Worm (Caenorhabditis elegans) whole organism, young adult: ENCODE measurements around the gene algn-9.

Experiments used
- B0261.1 ChIP-seq: sonication (generic microtip); optimal IDR thresholded peaks from 2 replicates; lab custom pipeline; 2016; ENCODE audit warnings: mild to moderate bottlenecking, missing genetic modification characterization, moderate library complexity, missing compliant biosample characterization
- B0336.3 ChIP-seq: fragments of 200-800 bp; sonication (Bioruptor generic); IDR thresholded peaks from 2 replicates; pipeline ENCODE4 v1.3.6; 2022; ENCODE audit warnings: missing genetic modification characterization, missing compliant biosample characterization
- C06A6.2 ChIP-seq: fragments of 200-800 bp; sonication (Bioruptor generic); conservative IDR thresholded peaks from 2 replicates; pipeline ENCODE4 v1.3.6; 2022; ENCODE audit warnings: missing genetic modification characterization, missing compliant biosample characterization
- C17E4.6 ChIP-seq: fragments of 200-800 bp; sonication (Bioruptor generic); IDR thresholded peaks from 2 replicates; pipeline ENCODE4 v1.3.6; 2022; ENCODE audit warnings: missing genetic modification reagents, missing genetic modification characterization, missing compliant biosample characterization
- F33H1.4 ChIP-seq: fragments of 200-800 bp; sonication (Bioruptor generic); IDR thresholded peaks from 2 replicates; pipeline ENCODE4 v1.3.6; 2022; ENCODE audit warnings: missing genetic modification reagents, missing genetic modification characterization, missing compliant biosample characterization
- F37B4.10 ChIP-seq: fragments of 200-800 bp; sonication (Bioruptor generic); IDR thresholded peaks from 2 replicates; pipeline ENCODE4 v1.3.6; 2022; ENCODE audit warnings: missing genetic modification characterization, missing compliant biosample characterization
- F39B2.1 ChIP-seq: fragments of 200-800 bp; sonication (Bioruptor generic); IDR thresholded peaks from 2 replicates; pipeline ENCODE4 v1.3.6; 2022; ENCODE audit warnings: missing genetic modification reagents, missing genetic modification characterization, missing compliant biosample characterization
- F49E8.2 ChIP-seq: sonication (generic microtip); optimal IDR thresholded peaks from 3 replicates; lab custom pipeline; 2017; ENCODE audit warnings: missing genetic modification characterization, mild to moderate bottlenecking, missing compliant biosample characterization, antibody characterized with exemption, moderate library complexity; ENCODE audit not compliant: insufficient read depth
- F52B5.7 ChIP-seq: sonication (generic microtip); optimal IDR thresholded peaks from 2 replicates; lab custom pipeline; 2016; ENCODE audit warnings: mild to moderate bottlenecking, missing genetic modification characterization, missing compliant biosample characterization
- F57C9.4 ChIP-seq: sonication (generic microtip); optimal IDR thresholded peaks from 2 replicates; lab custom pipeline; 2017; ENCODE audit warnings: mild to moderate bottlenecking, missing genetic modification characterization, missing compliant biosample characterization
- K12H6.12 ChIP-seq: fragments of 200-800 bp; sonication (Bioruptor generic); optimal IDR thresholded peaks from 2 replicates; lab custom pipeline; 2018; ENCODE audit warnings: mild to moderate bottlenecking, missing genetic modification characterization, missing compliant biosample characterization
- T07F8.4 ChIP-seq: sonication (generic microtip); optimal IDR thresholded peaks from 2 replicates; lab custom pipeline; 2016; ENCODE audit warnings: mild to moderate bottlenecking, missing genetic modification characterization, moderate library complexity, missing compliant biosample characterization
- T26A5.8 ChIP-seq: sonication (generic microtip); optimal IDR thresholded peaks from 2 replicates; lab custom pipeline; 2016; ENCODE audit warnings: missing genetic modification characterization, missing compliant biosample characterization
- Y53G8AR.9 ChIP-seq: fragments of 200-800 bp; sonication (Bioruptor generic); conservative IDR thresholded peaks from 2 replicates; pipeline ENCODE4 v1.3.6; 2022; ENCODE audit warnings: missing genetic modification reagents, missing genetic modification characterization, missing compliant biosample characterization
- Y95B8A.8 ChIP-seq: fragments of 200-800 bp; sonication (Bioruptor generic); IDR thresholded peaks from 2 replicates; pipeline ENCODE4 v1.3.6; 2022; ENCODE audit warnings: missing genetic modification reagents, missing genetic modification characterization, missing compliant biosample characterization
- ama-1 ChIP-seq, 3 experiments: fragments of 150-350 bp in 1 of 3; sonication (generic microtip) in 2 of 3; optimal IDR thresholded peaks; 2 replicates each; lab custom pipeline; 2014 to 2018; ENCODE audit warnings: missing biosample characterization in 2 of 3, missing genetic modification characterization in 2 of 3, missing genetic modification reagents in 2 of 3
- athp-1 ChIP-seq: sonication (generic microtip); optimal IDR thresholded peaks from 2 replicates; lab custom pipeline; 2017; ENCODE audit warnings: mild to moderate bottlenecking, missing genetic modification characterization, missing compliant biosample characterization
- attf-5 ChIP-seq: fragments of 200-800 bp; sonication (Bioruptor generic); optimal IDR thresholded peaks from 2 replicates; lab custom pipeline; 2018; ENCODE audit warnings: mild to moderate bottlenecking, missing genetic modification characterization, missing compliant biosample characterization
- cebp-2 ChIP-seq: fragments of 200-800 bp; sonication (Bioruptor generic); IDR thresholded peaks from 2 replicates; pipeline ENCODE4 v1.3.6; 2022; ENCODE audit warnings: missing genetic modification characterization, missing compliant biosample characterization
- ceh-100 ChIP-seq: fragments of 200-800 bp; sonication (Bioruptor generic); IDR thresholded peaks from 2 replicates; pipeline ENCODE4 v1.3.6; 2022; ENCODE audit warnings: missing genetic modification reagents, missing genetic modification characterization, missing compliant biosample characterization
- ceh-27 ChIP-seq: fragments of 200-800 bp; sonication (Bioruptor generic); optimal IDR thresholded peaks from 2 replicates; lab custom pipeline; 2018; ENCODE audit warnings: mild to moderate bottlenecking, missing genetic modification characterization, moderate library complexity, missing compliant biosample characterization
- chd-7 ChIP-seq: sonication (generic microtip); optimal IDR thresholded peaks from 2 replicates; lab custom pipeline; 2016; ENCODE audit warnings: mild to moderate bottlenecking, missing genetic modification characterization, moderate library complexity, missing compliant biosample characterization
- die-1 ChIP-seq: sonication (generic microtip); optimal IDR thresholded peaks from 2 replicates; lab custom pipeline; 2016; ENCODE audit warnings: missing genotype, mild to moderate bottlenecking, missing genetic modification characterization, missing compliant biosample characterization
- dpff-1 ChIP-seq: sonication (generic microtip); optimal IDR thresholded peaks from 2 replicates; lab custom pipeline; 2017; ENCODE audit warnings: mild to moderate bottlenecking, missing genetic modification characterization, missing compliant biosample characterization
- egl-44 ChIP-seq: fragments of 200-800 bp; sonication (Bioruptor generic); IDR thresholded peaks from 2 replicates; pipeline ENCODE4 v1.3.6; 2022; ENCODE audit warnings: missing genetic modification reagents, missing genetic modification characterization, missing compliant biosample characterization
- egrh-3 ChIP-seq: fragments of 200-800 bp; sonication (Bioruptor generic); IDR thresholded peaks from 2 replicates; pipeline ENCODE4 v1.3.6; 2022; ENCODE audit warnings: missing genetic modification reagents, missing genetic modification characterization, missing compliant biosample characterization
- fkh-3 ChIP-seq: sonication (generic microtip); optimal IDR thresholded peaks from 2 replicates; lab custom pipeline; 2016; ENCODE audit warnings: mild to moderate bottlenecking, missing genetic modification characterization, missing compliant biosample characterization
- gei-17 ChIP-seq: fragments of 200-800 bp; sonication (Bioruptor generic); optimal IDR thresholded peaks from 2 replicates; lab custom pipeline; 2018; ENCODE audit warnings: mild to moderate bottlenecking, missing genetic modification characterization, missing compliant biosample characterization
- hmg-1.2 ChIP-seq: fragments of 200-800 bp; sonication (Bioruptor generic); IDR thresholded peaks from 2 replicates; pipeline ENCODE4 v1.3.6; 2022; ENCODE audit warnings: missing genetic modification reagents, missing genetic modification characterization, missing compliant biosample characterization
- let-526 ChIP-seq: fragments of 200-800 bp; sonication (Bioruptor generic); IDR thresholded peaks from 2 replicates; pipeline ENCODE4 v1.3.6; 2022; ENCODE audit warnings: missing genetic modification reagents, missing genetic modification characterization, missing compliant biosample characterization
- madf-10 ChIP-seq: sonication (generic microtip); optimal IDR thresholded peaks from 2 replicates; lab custom pipeline; 2016; ENCODE audit warnings: mild to moderate bottlenecking, missing genetic modification characterization, missing compliant biosample characterization
- madf-8 ChIP-seq: fragments of 200-800 bp; sonication (Bioruptor generic); conservative IDR thresholded peaks from 2 replicates; pipeline ENCODE4 v1.3.6; 2022; ENCODE audit warnings: missing genetic modification reagents, missing genetic modification characterization, missing compliant biosample characterization
- mxl-1 ChIP-seq: sonication (generic microtip); optimal IDR thresholded peaks from 2 replicates; lab custom pipeline; 2016; ENCODE audit warnings: missing genetic modification characterization, missing compliant biosample characterization
- nfyb-1 ChIP-seq: fragments of 200-800 bp; sonication (Bioruptor generic); IDR thresholded peaks from 2 replicates; pipeline ENCODE4 v1.3.6; 2022; ENCODE audit warnings: missing genetic modification reagents, missing genetic modification characterization, missing compliant biosample characterization
- nhr-120 ChIP-seq: fragments of 200-800 bp; sonication (Bioruptor generic); IDR thresholded peaks from 2 replicates; pipeline ENCODE4 v1.3.6; 2022; ENCODE audit warnings: missing genetic modification characterization, missing compliant biosample characterization
- nhr-179 ChIP-seq: sonication (generic microtip); optimal IDR thresholded peaks from 2 replicates; lab custom pipeline; 2016; ENCODE audit warnings: mild to moderate bottlenecking, missing genetic modification characterization, missing compliant biosample characterization
- pha-4 ChIP-seq: fragments of 150-350 bp; sonication (generic microtip); optimal IDR thresholded peaks from 2 replicates; lab custom pipeline; 2014; ENCODE audit warnings: missing biosample characterization, missing genetic modification reagents, missing genetic modification characterization
- rec-8 ChIP-seq, 2 experiments: sonication (generic microtip); optimal IDR thresholded peaks; 2 replicates each; lab custom pipeline; 2016; ENCODE audit warnings: mild to moderate bottlenecking in 2 of 2, missing genetic modification characterization in 2 of 2, missing genetic modification reagents in 2 of 2, missing genotype in 2 of 2, missing biosample characterization in 1 of 2, missing compliant biosample characterization in 1 of 2, moderate library complexity in 1 of 2
- somi-1 ChIP-seq: fragments of 200-800 bp; sonication (Bioruptor generic); optimal IDR thresholded peaks from 2 replicates; lab custom pipeline; 2018; ENCODE audit warnings: mild to moderate bottlenecking, missing genetic modification characterization, missing compliant biosample characterization
- tbx-9 ChIP-seq: sonication (generic microtip); optimal IDR thresholded peaks from 2 replicates; lab custom pipeline; 2016; ENCODE audit warnings: borderline replicate concordance, missing genetic modification characterization, inconsistent platforms, missing compliant biosample characterization
- xnd-1 ChIP-seq: sonication (generic microtip); optimal IDR thresholded peaks from 2 replicates; lab custom pipeline; 2016; ENCODE audit warnings: missing genotype, missing genetic modification reagents, missing genetic modification characterization, missing compliant biosample characterization
- zfh-2 ChIP-seq: fragments of 200-800 bp; sonication (Bioruptor generic); conservative IDR thresholded peaks from 2 replicates; pipeline ENCODE4 v1.3.6; 2022; ENCODE audit warnings: missing genetic modification reagents, missing genetic modification characterization, missing compliant biosample characterization
- zim-3 ChIP-seq: sonication (generic microtip); optimal IDR thresholded peaks from 2 replicates; lab custom pipeline; 2017; ENCODE audit warnings: mild to moderate bottlenecking, missing genetic modification characterization, moderate library complexity, missing compliant biosample characterization
- ztf-26 ChIP-seq: sonication (generic microtip); optimal IDR thresholded peaks from 2 replicates; lab custom pipeline; 2017; ENCODE audit warnings: missing genetic modification characterization, missing compliant biosample characterization
- ztf-28 ChIP-seq: fragments of 200-800 bp; sonication (Bioruptor generic); IDR thresholded peaks from 2 replicates; pipeline ENCODE4 v1.3.6; 2022; ENCODE audit warnings: missing genetic modification reagents, missing genetic modification characterization, missing compliant biosample characterization
- ztf-3 ChIP-seq: fragments of 200-800 bp; sonication (Bioruptor generic); optimal IDR thresholded peaks from 2 replicates; lab custom pipeline; 2018; ENCODE audit warnings: mild to moderate bottlenecking, missing genetic modification characterization, missing compliant biosample characterization

The algn-9 gene

DNA sequence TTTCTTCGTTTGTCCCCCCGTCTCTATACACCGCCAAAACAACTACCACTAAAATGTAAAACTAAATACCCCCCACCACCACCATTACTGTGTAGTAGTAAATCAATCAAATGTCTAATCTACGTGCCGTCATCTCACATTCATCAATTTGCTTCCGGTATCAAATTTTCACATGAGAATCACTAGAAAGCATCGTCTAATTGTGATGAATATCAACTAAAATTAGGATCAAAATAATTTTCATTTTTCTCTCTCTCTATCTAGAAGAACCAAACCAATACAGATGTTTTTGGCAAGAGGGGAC is 37.4 kb upstream of the algn-9 start:
- 0 out of 2 replicates have a peak, but pooled peaks have one; percentile 10 for TF ChIP-seq Y95B8A.8 (GFP tag; lab: Robert Waterston, UW)
- peak; percentile 30 for TF ChIP-seq pha-4 (tag; lab: Kevin White, UChicago)
- 0 out of 2 replicates have a peak, but pooled peaks have one; percentile 7 for TF ChIP-seq nfyb-1
- TF ChIP-seq T26A5.8 (tag; lab: Kevin White, UChicago), result no peak

DNA sequence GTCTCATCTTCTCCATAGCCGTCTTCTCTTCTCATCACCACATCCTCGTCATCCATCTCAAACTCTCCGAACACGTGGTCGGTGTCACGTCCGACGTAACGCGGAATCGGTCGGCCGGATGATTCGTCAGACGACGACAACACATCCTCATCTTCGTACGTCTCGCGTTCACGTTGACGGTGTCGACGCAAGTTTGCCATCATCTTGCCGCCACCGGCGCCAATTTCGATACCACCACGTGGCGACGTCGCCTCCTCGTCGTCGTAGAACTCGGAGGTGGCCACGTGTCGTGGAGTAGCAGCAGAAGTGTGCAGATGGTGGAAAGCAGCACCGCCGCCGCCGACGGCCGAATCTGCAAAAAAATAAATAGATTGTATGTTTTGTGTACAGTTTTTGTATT is 36.8 kb upstream of the algn-9 start:
- TF ChIP-seq madf-10 (tag; lab: Kevin White, UChicago), result peak; percentile 5
- no peak for TF ChIP-seq F49E8.2
- TF ChIP-seq F57C9.4 (tag; lab: Kevin White, UChicago), result peak; percentile 22
- TF ChIP-seq dpff-1, result peak; percentile 59
- peak; percentile 35 for TF ChIP-seq ztf-3 (GFP tag; lab: Kevin White, UChicago)
- peak; percentile 50 for TF ChIP-seq somi-1 (GFP tag; lab: Kevin White, UChicago)
- no peak for TF ChIP-seq B0261.1 (tag; lab: Kevin White, UChicago)
- TF ChIP-seq chd-7 (tag; lab: Kevin White, UChicago), result peak; percentile 51
- peak; percentile 19; the same call in 1 of the 2 replicates for TF ChIP-seq egl-44 (GFP tag; lab: Robert Waterston, UW)
- peak; percentile 6 for TF ChIP-seq T07F8.4 (tag; lab: Kevin White, UChicago)
- peak; percentile 70 for TF ChIP-seq nfyb-1
- peak; percentile 71 for TF ChIP-seq egrh-3 (GFP tag; lab: Robert Waterston, UW)
- peak; percentile 40 for TF ChIP-seq zim-3 (tag; lab: Kevin White, UChicago)
- peak; percentile 21; the same call in 1 of the 2 replicates for TF ChIP-seq hmg-1.2 (GFP tag; lab: Robert Waterston, UW)
- no peak for TF ChIP-seq die-1 (tag; lab: Kevin White, UChicago)
- peak; percentile 95 for TF ChIP-seq zfh-2 (GFP tag; lab: Robert Waterston, UW)
- TF ChIP-seq pha-4 (tag; lab: Kevin White, UChicago), result no peak
- TF ChIP-seq attf-5 (GFP tag; lab: Kevin White, UChicago), result peak; percentile 30
- TF ChIP-seq ama-1 (optimal IDR thresholded peaks at IDR 0.05; lab: Kevin White, UChicago), result peak; percentile 62
- TF ChIP-seq ama-1 (GFP tag; optimal IDR thresholded peaks at IDR 0.05; lab: Kevin White, UChicago), result no peak
- no peak; the same call in 1 of the 2 replicates for TF ChIP-seq F33H1.4
- TF ChIP-seq let-526 (GFP tag; lab: Robert Waterston, UW), result 0 out of 2 replicates have a peak, but pooled peaks have one; percentile 52
- TF ChIP-seq rec-8 (tag; optimal IDR thresholded peaks at IDR 0.05; lab: Kevin White, UChicago), result no peak
- 0 out of 2 replicates have a peak, but pooled peaks have one; percentile 23 for TF ChIP-seq nhr-120 (GFP tag; lab: Robert Waterston, UW)
- no peak for TF ChIP-seq K12H6.12 (tag; lab: Kevin White, UChicago)
- TF ChIP-seq C06A6.2 (GFP tag; lab: Robert Waterston, UW), result peak; percentile 64
- TF ChIP-seq F52B5.7 (tag; lab: Kevin White, UChicago), result peak; percentile 85
- no peak for TF ChIP-seq ceh-27 (GFP tag; lab: Kevin White, UChicago)
- peak; percentile 80 for TF ChIP-seq ztf-26 (tag; lab: Kevin White, UChicago)
- TF ChIP-seq tbx-9 (tag; lab: Kevin White, UChicago), result no peak
- TF ChIP-seq B0336.3 (GFP tag; lab: Robert Waterston, UW), result peak; percentile 66; the same call in 1 of the 2 replicates
- no peak for TF ChIP-seq nhr-179
- TF ChIP-seq ztf-28 (GFP tag; lab: Robert Waterston, UW), result peak; percentile 66; the same call in 1 of the 2 replicates
- no peak for TF ChIP-seq gei-17 (GFP tag; lab: Kevin White, UChicago)
- TF ChIP-seq xnd-1, result no peak
- TF ChIP-seq ceh-100 (GFP tag; lab: Robert Waterston, UW), result no peak
- TF ChIP-seq Y95B8A.8 (GFP tag; lab: Robert Waterston, UW), result peak; percentile 77; the same call in 1 of the 2 replicates
- TF ChIP-seq fkh-3, result peak; percentile 62
- no peak for TF ChIP-seq madf-8 (GFP tag; lab: Robert Waterston, UW)
- TF ChIP-seq F39B2.1 (GFP tag; lab: Robert Waterston, UW), result peak; percentile 6; the same call in 1 of the 2 replicates
- no peak for TF ChIP-seq mxl-1 (tag; lab: Kevin White, UChicago)
- TF ChIP-seq Y53G8AR.9 (GFP tag; lab: Robert Waterston, UW), result 0 out of 2 replicates have a peak, but pooled peaks have one; percentile 12
- TF ChIP-seq C17E4.6, result peak; percentile 6; the same call in 1 of the 2 replicates
- TF ChIP-seq cebp-2 (GFP tag; lab: Robert Waterston, UW), result 0 out of 2 replicates have a peak, but pooled peaks have one; percentile 82
- peak; percentile 17 for TF ChIP-seq athp-1 (tag; lab: Kevin White, UChicago)
- no peak for TF ChIP-seq F37B4.10
